Worm (Caenorhabditis elegans) whole organism, early embryonic: Measurements from ENCODE around the gene F38B6.7.

Experiments used
- B0310.2 ChIP-seq: sonication (generic microtip); optimal IDR thresholded peaks from 2 replicates; lab custom pipeline; 2016; ENCODE audit warnings: mild to moderate bottlenecking, missing genetic modification characterization, missing compliant biosample characterization
- F13C5.2 ChIP-seq: sonication (generic microtip); optimal IDR thresholded peaks from 2 replicates; lab custom pipeline; 2017; ENCODE audit warnings: mild to moderate bottlenecking, missing genetic modification characterization, inconsistent platforms, missing compliant biosample characterization
- aly-1 ChIP-seq: sonication (generic microtip); optimal IDR thresholded peaks from 2 replicates; lab custom pipeline; 2016; ENCODE audit warnings: missing genetic modification characterization, missing compliant biosample characterization
- ama-1 ChIP-seq: fragments of 150-350 bp; optimal IDR thresholded peaks from 2 replicates; lab custom pipeline; 2014
- ceh-13 ChIP-seq: fragments of 200-800 bp; sonication (Bioruptor generic); optimal IDR thresholded peaks from 2 replicates; lab custom pipeline; 2018; ENCODE audit warnings: mild to moderate bottlenecking, missing genetic modification characterization, missing compliant biosample characterization
- ceh-36 ChIP-seq: sonication (generic microtip); optimal IDR thresholded peaks from 2 replicates; lab custom pipeline; 2016; ENCODE audit warnings: missing genetic modification characterization, inconsistent platforms, missing compliant biosample characterization
- ets-7 ChIP-seq: sonication (generic microtip); optimal IDR thresholded peaks from 2 replicates; lab custom pipeline; 2016; ENCODE audit warnings: missing genotype, missing genetic modification characterization, missing compliant biosample characterization
- flt-1 ChIP-seq: fragments of 200-800 bp; sonication (Bioruptor generic); IDR thresholded peaks from 2 replicates; pipeline ENCODE4 v1.3.6; 2022; ENCODE audit warnings: missing genetic modification characterization, missing compliant biosample characterization
- hmbx-1 ChIP-seq: sonication (generic microtip); optimal IDR thresholded peaks from 2 replicates; lab custom pipeline; 2016; ENCODE audit warnings: mild to moderate bottlenecking, missing genetic modification characterization, missing compliant biosample characterization
- hmg-4 ChIP-seq: fragments of 200-800 bp; sonication (Bioruptor generic); optimal IDR thresholded peaks from 2 replicates; lab custom pipeline; 2018; ENCODE audit warnings: mild to moderate bottlenecking, missing genetic modification characterization, missing compliant biosample characterization
- hnd-1 ChIP-seq: sonication (generic microtip); optimal IDR thresholded peaks from 2 replicates; lab custom pipeline; 2016; ENCODE audit warnings: missing genetic modification characterization, missing compliant biosample characterization
- pes-1 ChIP-seq: fragments of 200-800 bp; sonication (Bioruptor generic); IDR thresholded peaks from 2 replicates; pipeline ENCODE4 v1.3.6; 2022; ENCODE audit warnings: missing genetic modification reagents, missing genetic modification characterization, missing compliant biosample characterization
- scrt-1 ChIP-seq: fragments of 200-800 bp; sonication (Bioruptor generic); IDR thresholded peaks from 2 replicates; pipeline ENCODE4 v1.3.6; 2022; ENCODE audit warnings: missing genetic modification characterization, missing compliant biosample characterization
- sea-1 ChIP-seq: fragments of 200-800 bp; sonication (Bioruptor generic); conservative IDR thresholded peaks from 2 replicates; pipeline ENCODE4 v1.3.6; 2022; ENCODE audit warnings: missing genetic modification characterization, missing compliant biosample characterization
- tbx-11 ChIP-seq: fragments of 200-800 bp; sonication (Bioruptor generic); IDR thresholded peaks from 2 replicates; pipeline ENCODE4 v1.3.6; 2022; ENCODE audit warnings: missing genetic modification characterization, missing compliant biosample characterization
- tbx-37 ChIP-seq: fragments of 200-800 bp; sonication (Bioruptor generic); conservative IDR thresholded peaks from 2 replicates; pipeline ENCODE4 v1.3.6; 2022; ENCODE audit warnings: missing genetic modification reagents, missing genetic modification characterization, missing compliant biosample characterization
- tra-4 ChIP-seq: sonication (generic microtip); optimal IDR thresholded peaks from 2 replicates; lab custom pipeline; 2017; ENCODE audit warnings: missing genetic modification characterization, missing compliant biosample characterization

F38B6.7 gene

DNA sequence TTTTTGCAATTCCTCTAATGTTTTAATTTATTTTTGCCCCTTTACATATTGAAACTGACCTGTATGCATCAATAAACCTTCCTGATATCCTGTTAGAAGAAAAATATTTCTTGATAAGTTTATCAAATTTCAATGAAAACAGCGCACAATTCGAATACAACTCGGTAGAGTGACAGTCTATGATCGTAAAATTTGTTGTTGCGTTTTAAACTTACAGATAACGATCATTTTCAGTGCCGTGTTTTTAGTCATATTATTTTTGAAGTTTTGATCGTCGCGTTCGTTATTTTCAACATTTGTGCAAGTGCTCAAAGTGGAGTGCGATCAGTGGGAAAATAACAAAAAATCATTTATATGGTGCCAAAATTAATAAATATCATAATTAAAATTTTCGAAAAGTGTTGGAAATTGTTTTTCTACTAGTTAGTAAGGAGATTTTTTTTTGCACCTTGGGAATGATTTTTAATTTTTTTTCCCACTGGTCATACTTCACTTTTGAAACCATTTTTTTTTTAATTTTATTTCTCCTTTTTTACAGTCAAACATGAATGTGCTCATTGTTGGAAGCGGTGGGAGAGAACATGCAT is 23.7 kb downstream of the F38B6.7 start, which contains the start of gene F38B6.4:
Gene F38B6.4, plus strand, starts transcription at position 537 of the 587 bp plus-strand sequence.
- TF ChIP-seq hnd-1 (no peak), hmbx-1 (tag; lab: Kevin White, UChicago) (no peak), F13C5.2 (tag; lab: Kevin White, UChicago) (no peak), B0310.2 (no peak), ceh-36 (tag; lab: Kevin White, UChicago) (no peak), pes-1 (GFP tag; lab: Robert Waterston, UW) (no peak), ama-1 (no peak), ets-7 (no peak), tra-4 (tag; lab: Kevin White, UChicago) (no peak), sea-1 (GFP tag; lab: Robert Waterston, UW) (no peak), hmg-4 (GFP tag; lab: Kevin White, UChicago) (no peak), scrt-1 (GFP tag; lab: Robert Waterston, UW) (no peak), tbx-11 (no peak)

DNA sequence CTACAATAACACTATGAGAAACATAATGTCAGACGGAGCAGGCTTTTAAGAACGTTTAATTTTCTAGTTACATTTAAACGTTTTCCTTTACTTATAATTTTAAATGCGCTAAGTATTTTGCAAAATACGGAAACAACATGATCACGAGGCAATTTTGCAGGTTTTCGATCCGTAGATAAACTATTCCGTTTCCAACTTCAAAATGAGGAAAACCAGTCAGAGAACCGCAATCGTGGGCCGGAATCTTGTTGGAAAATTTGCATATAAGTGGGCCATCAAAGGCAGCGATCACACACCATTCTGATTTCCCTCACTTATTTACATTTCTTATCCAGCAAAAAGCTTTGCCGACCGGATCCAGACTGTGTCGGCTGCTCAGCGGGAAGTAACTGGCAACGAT is 25.6 kb downstream of the F38B6.7 start, which contains the start of gene col-172:
Gene col-172, plus strand, starts transcription at position 301 of the 400 bp plus-strand sequence.
- no peak for TF ChIP-seq tbx-37 (GFP tag; lab: Robert Waterston, UW)
- TF ChIP-seq hnd-1, result no peak
- no peak for TF ChIP-seq sea-1 (GFP tag; lab: Robert Waterston, UW)
- TF ChIP-seq ceh-36 (tag; lab: Kevin White, UChicago), result no peak
- no peak for TF ChIP-seq tra-4 (tag; lab: Kevin White, UChicago)
- TF ChIP-seq flt-1 (GFP tag; lab: Robert Waterston, UW), result no peak
- no peak for TF ChIP-seq hmbx-1 (tag; lab: Kevin White, UChicago)
- TF ChIP-seq tbx-11, result no peak
- TF ChIP-seq pes-1 (GFP tag; lab: Robert Waterston, UW), result no peak
- TF ChIP-seq aly-1, result no peak
- TF ChIP-seq scrt-1 (GFP tag; lab: Robert Waterston, UW), result no peak
- no peak for TF ChIP-seq ets-7

DNA sequence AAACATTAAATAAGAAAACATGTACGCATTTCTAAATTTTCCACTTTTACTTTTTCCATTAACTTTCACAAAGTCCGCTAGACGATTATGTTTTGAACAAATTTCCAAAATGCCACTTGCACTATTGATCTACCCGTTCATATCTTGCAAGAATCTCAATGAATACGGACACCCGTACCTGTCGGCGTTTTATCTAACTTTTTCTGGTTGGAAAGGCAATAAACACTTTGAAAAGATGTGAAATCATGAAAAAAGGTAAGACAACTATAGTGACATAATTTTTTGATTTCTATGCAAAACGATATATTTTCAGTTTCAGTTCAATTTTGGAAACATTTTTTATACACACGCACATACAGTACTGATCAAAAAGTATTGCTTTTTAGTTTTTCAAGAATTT is 26.4 kb downstream of the F38B6.7 start:
- TF ChIP-seq pes-1 (GFP tag; lab: Robert Waterston, UW), result no peak
- no peak for TF ChIP-seq B0310.2
- TF ChIP-seq ets-7, result no peak
- no peak for TF ChIP-seq flt-1 (GFP tag; lab: Robert Waterston, UW)
- TF ChIP-seq ceh-13, result no peak
- TF ChIP-seq hmg-4 (GFP tag; lab: Kevin White, UChicago), result no peak
- TF ChIP-seq ceh-36 (tag; lab: Kevin White, UChicago), result no peak
- TF ChIP-seq tbx-37 (GFP tag; lab: Robert Waterston, UW), result no peak
- TF ChIP-seq F13C5.2 (tag; lab: Kevin White, UChicago), result no peak
- no peak for TF ChIP-seq tbx-11
- TF ChIP-seq scrt-1 (GFP tag; lab: Robert Waterston, UW), result no peak
- no peak for TF ChIP-seq hnd-1
- no peak for TF ChIP-seq tra-4 (tag; lab: Kevin White, UChicago)

DNA sequence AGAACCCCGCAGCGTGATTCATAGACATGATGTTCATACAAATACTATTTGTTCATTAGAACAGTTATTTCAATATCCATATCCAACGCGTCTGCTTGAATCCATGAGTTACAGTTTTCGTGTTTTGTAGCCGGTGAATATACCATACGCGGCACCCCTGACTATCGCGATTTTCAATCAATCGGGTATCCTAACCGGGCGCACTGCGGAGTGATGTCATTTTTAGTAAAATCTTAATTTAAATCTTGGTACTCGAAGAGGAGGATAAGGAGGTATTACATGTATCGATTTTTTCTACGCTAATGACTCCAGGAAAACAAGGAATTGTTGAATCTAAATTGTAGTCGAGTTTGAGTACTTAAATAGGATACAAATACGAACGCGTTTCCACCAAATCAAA is 28.8 kb downstream of the F38B6.7 start:
- TF ChIP-seq scrt-1 (GFP tag; lab: Robert Waterston, UW) (no peak), ets-7 (no peak), hnd-1 (no peak), aly-1 (no peak), flt-1 (GFP tag; lab: Robert Waterston, UW) (no peak), ama-1 (no peak)

DNA sequence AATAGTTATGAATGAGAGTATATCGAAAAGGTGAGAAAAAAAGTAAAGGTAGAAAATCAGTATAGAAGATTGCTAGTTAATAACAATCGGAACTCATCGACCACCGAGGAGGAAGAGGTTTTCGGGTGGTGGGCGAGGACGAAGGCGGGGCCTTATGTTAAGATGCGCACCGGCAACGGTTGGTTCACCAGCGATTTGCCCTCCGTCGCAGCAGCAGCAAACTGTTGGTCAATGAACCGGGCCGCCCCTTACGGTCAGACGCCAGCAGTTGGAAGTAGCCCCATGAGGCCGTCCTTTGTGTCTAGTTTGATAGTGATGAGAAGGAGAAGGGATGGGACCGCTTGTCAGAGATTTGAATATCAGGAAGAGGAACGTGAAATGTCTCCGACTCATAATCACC is 29.3 kb downstream of the F38B6.7 start, which contains the start of gene nhr-137:
Gene nhr-137, minus strand, starts transcription at position 101 of the 400 bp plus-strand sequence.
- TF ChIP-seq B0310.2, result no peak
- TF ChIP-seq ceh-13, result no peak
- no peak for TF ChIP-seq sea-1 (GFP tag; lab: Robert Waterston, UW)
- no peak for TF ChIP-seq flt-1 (GFP tag; lab: Robert Waterston, UW)
- TF ChIP-seq ets-7, result no peak
- TF ChIP-seq ama-1, result no peak
- no peak for TF ChIP-seq F13C5.2 (tag; lab: Kevin White, UChicago)
- no peak for TF ChIP-seq tbx-11
- TF ChIP-seq aly-1, result no peak
- TF ChIP-seq tra-4 (tag; lab: Kevin White, UChicago), result no peak
- TF ChIP-seq ceh-36 (tag; lab: Kevin White, UChicago), result no peak
- no peak for TF ChIP-seq scrt-1 (GFP tag; lab: Robert Waterston, UW)
- TF ChIP-seq hmg-4 (GFP tag; lab: Kevin White, UChicago), result no peak

DNA sequence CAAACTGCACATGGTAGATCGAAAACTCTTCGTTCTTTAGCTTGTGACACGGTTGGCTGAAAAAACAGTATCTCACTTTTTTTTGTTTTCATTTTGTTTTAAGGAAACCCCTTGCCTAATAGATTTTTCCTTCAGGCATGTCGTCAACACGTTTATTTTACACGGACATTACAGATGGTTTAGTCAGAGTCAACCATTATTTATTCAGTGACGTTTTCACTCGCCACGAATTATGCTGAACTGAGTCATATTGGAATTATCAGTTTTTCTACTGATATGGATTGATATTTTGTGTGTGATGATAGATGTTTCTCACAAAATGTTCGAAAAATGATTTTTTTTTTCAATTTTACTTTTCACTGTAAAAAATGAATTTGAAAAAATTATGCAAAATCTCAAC is 30.7 kb downstream of the F38B6.7 start:
- TF ChIP-seq hnd-1 (no peak), F13C5.2 (tag; lab: Kevin White, UChicago) (no peak), sea-1 (GFP tag; lab: Robert Waterston, UW) (no peak), B0310.2 (no peak), ama-1 (no peak), tbx-37 (GFP tag; lab: Robert Waterston, UW) (no peak), hmbx-1 (tag; lab: Kevin White, UChicago) (no peak), ets-7 (no peak), aly-1 (no peak), pes-1 (GFP tag; lab: Robert Waterston, UW) (no peak)

DNA sequence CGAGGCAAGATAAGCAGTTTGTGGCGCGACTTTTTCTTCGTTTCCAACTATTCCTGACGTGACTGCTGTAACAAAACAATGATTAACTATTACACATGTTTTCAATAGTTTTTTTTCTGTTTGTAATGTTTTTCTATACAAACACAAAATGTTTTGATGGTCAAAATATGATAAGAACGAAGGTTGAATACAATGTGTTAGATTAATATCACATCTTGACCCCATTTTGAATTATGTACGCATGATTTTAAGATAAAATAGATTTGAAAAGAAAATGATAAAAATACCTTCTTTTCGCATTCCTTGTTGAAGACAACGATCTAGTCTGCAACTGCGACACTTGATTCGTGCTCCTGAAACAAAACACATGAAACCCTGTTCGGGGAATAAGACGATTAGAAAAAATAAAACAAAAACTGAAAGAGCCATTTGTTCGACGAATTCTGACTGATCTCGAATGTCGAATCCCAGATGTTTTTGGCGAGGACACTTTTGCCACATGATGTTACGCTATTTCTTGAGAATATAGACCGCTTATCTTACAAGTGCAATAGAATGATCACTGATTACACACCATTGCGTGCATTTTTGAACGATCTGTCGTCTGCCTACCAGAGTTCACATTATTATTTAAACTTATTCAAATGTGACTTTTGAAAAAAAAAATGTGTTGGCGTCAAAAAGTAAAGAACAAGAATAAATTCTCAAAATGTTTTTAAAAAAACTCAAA is 32.9 kb downstream of the F38B6.7 start:
- no peak for TF ChIP-seq ets-7
- no peak for TF ChIP-seq ama-1
- no peak for TF ChIP-seq aly-1
- TF ChIP-seq hnd-1, result no peak
- TF ChIP-seq tra-4 (tag; lab: Kevin White, UChicago), result no peak
- no peak for TF ChIP-seq flt-1 (GFP tag; lab: Robert Waterston, UW)
- TF ChIP-seq sea-1 (GFP tag; lab: Robert Waterston, UW), result no peak
- no peak for TF ChIP-seq F13C5.2 (tag; lab: Kevin White, UChicago)
- no peak for TF ChIP-seq ceh-13
- no peak for TF ChIP-seq scrt-1 (GFP tag; lab: Robert Waterston, UW)
- no peak for TF ChIP-seq pes-1 (GFP tag; lab: Robert Waterston, UW)
- TF ChIP-seq hmbx-1 (tag; lab: Kevin White, UChicago), result no peak
- TF ChIP-seq tbx-37 (GFP tag; lab: Robert Waterston, UW), result no peak
- no peak for TF ChIP-seq B0310.2
- no peak for TF ChIP-seq hmg-4 (GFP tag; lab: Kevin White, UChicago)
- TF ChIP-seq tbx-11, result no peak
- no peak for TF ChIP-seq ceh-36 (tag; lab: Kevin White, UChicago)
